Worm (Caenorhabditis elegans): Measurements from ENCODE around the gene dlg-1.

- TF ChIP-seq ceh-83 (GFP tag; optimal IDR thresholded peaks at IDR 0.05) (no peak), nhr-28 (tag; optimal IDR thresholded peaks at IDR 0.05) (no peak), nhr-76 (tag; optimal IDR thresholded peaks at IDR 0.05) (no peak), lsy-2 (tag; optimal IDR thresholded peaks at IDR 0.05) (no peak), sptf-1 (tag; optimal IDR thresholded peaks at IDR 0.05) (no peak), flh-1 (GFP tag; optimal IDR thresholded peaks at IDR 0.05) (no peak), ceh-43 (GFP tag; optimal IDR thresholded peaks at IDR 0.05) (no peak), blmp-1 (tag; optimal IDR thresholded peaks at IDR 0.05) (no peak), lin-13 (tag; optimal IDR thresholded peaks at IDR 0.05) (no peak), mep-1 (tag; optimal IDR thresholded peaks at IDR 0.05) (no peak), nhr-12 (tag; optimal IDR thresholded peaks at IDR 0.05) (no peak), snpc-4 (tag; optimal IDR thresholded peaks at IDR 0.05) (no peak), elt-1 (tag; optimal IDR thresholded peaks at IDR 0.05; ENCODE audit: borderline replicate concordance, insufficient read depth) (no peak), nhr-2 (tag; optimal IDR thresholded peaks at IDR 0.05) (no peak)
Measured at ce11 chrX:5517063-5517462, 37.6 kb downstream of the dlg-1 start, which contains the start of gene T23F2.5.

Measured in whole organism, mixed stage, embryonic.